Worm (Caenorhabditis elegans) whole organism, late embryonic: ENCODE results near the gene Y45G12C.10.
"Not testable (repeated sequence)": the region's sequence is repeated elsewhere in the genome, so short reads cannot be mapped to it uniquely, and the experiment has no call there.

ENCODE experiments used
- K02D7.2 ChIP-seq: sonication (generic microtip); optimal IDR thresholded peaks from 2 replicates; lab custom pipeline; 2017; ENCODE audit warnings: mild to moderate bottlenecking, missing genetic modification characterization, missing compliant biosample characterization
- ceh-18 ChIP-seq: sonication (generic microtip); optimal IDR thresholded peaks from 2 replicates; lab custom pipeline; 2016; ENCODE audit warnings: missing genetic modification characterization, missing compliant biosample characterization
- ceh-24 ChIP-seq: sonication (generic microtip); optimal IDR thresholded peaks from 2 replicates; lab custom pipeline; 2016; ENCODE audit warnings: mild to moderate bottlenecking, missing genetic modification characterization, missing compliant biosample characterization

Y45G12C.10 gene

ce11 chrV:2515493-2515892 lies 20.7 kb downstream of the Y45G12C.10 start, which contains the start of gene str-76:
Gene str-76 (minus strand): TSS chrV:2515593.
- not testable (repeated sequence) for TF ChIP-seq K02D7.2, ceh-18, ceh-24 (tag; lab: Kevin White, UChicago)
